Fruit fly (Drosophila melanogaster): ENCODE measurements around the gene eIF5.

- TF ChIP-seq CG17806 (tag; optimal IDR thresholded peaks at IDR 0.05) (no peak), Snoo (tag; optimal IDR thresholded peaks at IDR 0.05) (no peak), fd96Ca (GFP tag; IDR thresholded peaks at IDR 0.05) (no peak), CG4496 (GFP tag; IDR thresholded peaks at IDR 0.05) (0 out of 3 replicates have a peak, but pooled peaks have one; percentile 14), EcR (GFP tag; optimal IDR thresholded peaks at IDR 0.05) (no peak), Pif1B (GFP tag; optimal IDR thresholded peaks at IDR 0.05) (no peak), CG10348 (GFP tag; IDR thresholded peaks at IDR 0.05) (no peak), CG34367 (tag; optimal IDR thresholded peaks at IDR 0.05) (no peak), CG8159 (tag; optimal IDR thresholded peaks at IDR 0.05) (peak; percentile 6), CG15710 (tag; optimal IDR thresholded peaks at IDR 0.05) (no peak)
Measured at dm6 chrX:15983501-15983900, 8.3 kb downstream of the eIF5 start, which contains the start of gene Slc25A46a.
